Worm (Caenorhabditis elegans) whole organism, L2 larva: ENCODE results near the gene T24C12.4.

Experiments used
- ZK546.5 ChIP-seq: sonication (generic microtip); optimal IDR thresholded peaks from 2 replicates; lab custom pipeline; 2017; ENCODE audit warnings: missing biosample characterization, missing genetic modification characterization
- alr-1 ChIP-seq: fragments of 150-350 bp; optimal IDR thresholded peaks from 2 replicates; lab custom pipeline; 2014; ENCODE audit warnings: missing biosample characterization, missing genetic modification characterization
- elt-1 ChIP-seq: fragments of 150-350 bp; optimal IDR thresholded peaks from 2 replicates; lab custom pipeline; 2014; ENCODE audit warnings: missing biosample characterization, missing genetic modification characterization
- fos-1 ChIP-seq: fragments of 150-350 bp; optimal IDR thresholded peaks from 2 replicates; lab custom pipeline; 2014; ENCODE audit warnings: missing biosample characterization, missing genetic modification characterization
- mdl-1 ChIP-seq, 2 experiments: fragments of 150-350 bp in 1 of 2; sonication (generic microtip) in 1 of 2; optimal IDR thresholded peaks; 2 replicates each; lab custom pipeline; 2017; ENCODE audit warnings: missing biosample characterization in 2 of 2, missing genetic modification characterization in 2 of 2
- nhr-129 ChIP-seq: fragments of 150-350 bp; optimal IDR thresholded peaks from 2 replicates; lab custom pipeline; 2014; ENCODE audit warnings: missing biosample characterization, missing genetic modification characterization
- nhr-23 ChIP-seq: fragments of 150-350 bp; optimal IDR thresholded peaks from 2 replicates; lab custom pipeline; 2014; ENCODE audit warnings: missing biosample characterization, missing genetic modification reagents, missing genetic modification characterization
- nhr-237 ChIP-seq: fragments of 150-350 bp; optimal IDR thresholded peaks from 2 replicates; lab custom pipeline; 2014; ENCODE audit warnings: missing biosample characterization, missing genetic modification characterization
- nhr-25 ChIP-seq: fragments of 150-350 bp; sonication (generic microtip); optimal IDR thresholded peaks from 3 replicates; lab custom pipeline; 2014; ENCODE audit warnings: missing biosample characterization, missing genetic modification characterization
- nhr-6 ChIP-seq: fragments of 150-350 bp; optimal IDR thresholded peaks from 2 replicates; lab custom pipeline; 2014; ENCODE audit warnings: missing biosample characterization, missing genetic modification characterization
- skn-1 ChIP-seq: sonication (generic microtip); optimal IDR thresholded peaks from 2 replicates; lab custom pipeline; 2017; ENCODE audit warnings: missing biosample characterization, missing genetic modification characterization
- unc-39 ChIP-seq: fragments of 150-350 bp; optimal IDR thresholded peaks from 2 replicates; lab custom pipeline; 2014; ENCODE audit warnings: missing biosample characterization, missing genetic modification characterization

ce11 chrX:2226875-2227355 lies 22.1 kb upstream of the T24C12.4 start:
- TF ChIP-seq nhr-237 (no peak), elt-1 (tag; lab: Kevin White, UChicago) (no peak), mdl-1 (tag; optimal IDR thresholded peaks at IDR 0.05; lab: Kevin White, UChicago) (peak in 1 of 2 experiments; percentile 26), nhr-23 (tag; lab: Kevin White, UChicago) (no peak), nhr-6 (tag; lab: Kevin White, UChicago) (peak; percentile 22), nhr-25 (tag; lab: Kevin White, UChicago) (peak; percentile 41), skn-1 (tag; lab: Kevin White, UChicago) (no peak), fos-1 (tag; lab: Kevin White, UChicago) (peak; percentile 38), nhr-129 (tag; lab: Kevin White, UChicago) (peak; percentile 77), unc-39 (tag; lab: Kevin White, UChicago) (no peak), alr-1 (tag; lab: Kevin White, UChicago) (no peak), ZK546.5 (no peak)
